Worm (Caenorhabditis elegans): ENCODE measurements around the gene actl-1.

- TF ChIP-seq pqm-1 (tag; optimal IDR thresholded peaks at IDR 0.05) = no peak
- no peak for TF ChIP-seq pha-4 (tag; optimal IDR thresholded peaks at IDR 0.05)
- TF ChIP-seq nhr-11 (tag; optimal IDR thresholded peaks at IDR 0.05) = no peak
- no peak for TF ChIP-seq ceh-9 (tag; optimal IDR thresholded peaks at IDR 0.05)
- no peak for TF ChIP-seq ama-1 (optimal IDR thresholded peaks at IDR 0.05)
- TF ChIP-seq nhr-232 (tag; optimal IDR thresholded peaks at IDR 0.05) = no peak
- no peak for TF ChIP-seq gmeb-2 (tag; optimal IDR thresholded peaks at IDR 0.05)
- TF ChIP-seq ceh-18 (tag; optimal IDR thresholded peaks at IDR 0.05) = no peak
Measured at ce11 chrX:6450839-6451491, 48.7 kb downstream of the actl-1 start, which contains the start of the genes grl-6 and K10C2.6.

Measured in whole organism, late embryonic.